Fruit fly (Drosophila melanogaster): ENCODE measurements around the gene CG34447.
A peak's percentile ranks its signal among the peaks of the same experiment; 100 is the strongest.

CG34447 gene

dm6 chr2L:2436258-2436657, 16.4 kb upstream of the CG34447 start (continued):
- TF ChIP-seq CG3032 (tag; optimal IDR thresholded peaks at IDR 0.05) (peak; percentile 34), Eip93F (GFP tag; optimal IDR thresholded peaks at IDR 0.05) (no peak), spab (GFP tag; optimal IDR thresholded peaks at IDR 0.05) (peak; percentile 39), fd59A (GFP tag; optimal IDR thresholded peaks at IDR 0.05) (peak; percentile 35), CG11762 (GFP tag; optimal IDR thresholded peaks at IDR 0.05; ENCODE audit: insufficient read depth) (no peak), eg (GFP tag; IDR thresholded peaks at IDR 0.05) (no peak), esn (GFP tag; optimal IDR thresholded peaks at IDR 0.05) (no peak), Eip75B (GFP tag; optimal IDR thresholded peaks at IDR 0.05) (peak; percentile 43), CG6276 (GFP tag; optimal IDR thresholded peaks at IDR 0.05) (no peak)

- TF ChIP-seq Eip93F (GFP tag; optimal IDR thresholded peaks at IDR 0.05): no peak
- TF ChIP-seq Eip78C (GFP tag): peak; percentile 60
- TF ChIP-seq fd59A (GFP tag; optimal IDR thresholded peaks at IDR 0.05): no peak
- no peak for TF ChIP-seq CG11762 (GFP tag; optimal IDR thresholded peaks at IDR 0.05; ENCODE audit: insufficient read depth)
- no peak for TF ChIP-seq CG6276 (GFP tag; optimal IDR thresholded peaks at IDR 0.05)
- TF ChIP-seq dsx (GFP tag; optimal IDR thresholded peaks at IDR 0.05; ENCODE audit: poor library complexity, severe bottlenecking): no peak
- TF ChIP-seq CG15336 (GFP tag; IDR thresholded peaks at IDR 0.05): peak; percentile 36; the same call in 1 of the 2 replicates
- no peak for TF ChIP-seq CG34406 (GFP tag; optimal IDR thresholded peaks at IDR 0.05)
- TF ChIP-seq eg (GFP tag; IDR thresholded peaks at IDR 0.05): peak; percentile 46; the same call in 1 of the 3 replicates
- TF ChIP-seq CG11902 (GFP tag; optimal IDR thresholded peaks at IDR 0.05): no peak
- no peak for TF ChIP-seq net (GFP tag; optimal IDR thresholded peaks at IDR 0.05)
- peak; percentile 26; the same call in 1 of the 3 replicates for TF ChIP-seq CG8119 (GFP tag; IDR thresholded peaks at IDR 0.05)
- TF ChIP-seq salr (GFP tag; optimal IDR thresholded peaks at IDR 0.05): no peak
- no peak for TF ChIP-seq lz (GFP tag; optimal IDR thresholded peaks at IDR 0.05)
- TF ChIP-seq Ets21C (GFP tag; optimal IDR thresholded peaks at IDR 0.05): no peak
- no peak for TF ChIP-seq Sox14 (GFP tag; optimal IDR thresholded peaks at IDR 0.05)
- no peak for TF ChIP-seq CG7368 (GFP tag; optimal IDR thresholded peaks at IDR 0.05)
- no peak for TF ChIP-seq Hr39 (GFP tag; optimal IDR thresholded peaks at IDR 0.05)
- no peak for TF ChIP-seq CG10631 (GFP tag; optimal IDR thresholded peaks at IDR 0.05)
- no peak for TF ChIP-seq Ets96B (tag; optimal IDR thresholded peaks at IDR 0.05)
- no peak for TF ChIP-seq CG8319 (GFP tag; optimal IDR thresholded peaks at IDR 0.05)
- peak; percentile 2 for TF ChIP-seq CG31627 (GFP tag; optimal IDR thresholded peaks at IDR 0.05)
- peak; percentile 4 for TF ChIP-seq pdm3 (GFP tag; optimal IDR thresholded peaks at IDR 0.05)
- no peak for TF ChIP-seq ss (GFP tag; optimal IDR thresholded peaks at IDR 0.05)
- no peak for TF ChIP-seq Sox102F (GFP tag; optimal IDR thresholded peaks at IDR 0.05)
- TF ChIP-seq CG11294 (GFP tag; IDR thresholded peaks at IDR 0.05): no peak
- TF ChIP-seq Hr4 (GFP tag; optimal IDR thresholded peaks at IDR 0.05): peak; percentile 51
- TF ChIP-seq Blimp-1 (GFP tag; optimal IDR thresholded peaks at IDR 0.05): no peak
- no peak for TF ChIP-seq CG3032 (tag; optimal IDR thresholded peaks at IDR 0.05)
- no peak for TF ChIP-seq Hr38 (GFP tag; optimal IDR thresholded peaks at IDR 0.05)
- TF ChIP-seq spab (GFP tag; optimal IDR thresholded peaks at IDR 0.05): no peak
- TF ChIP-seq achi (GFP tag; optimal IDR thresholded peaks at IDR 0.05): peak; percentile 3
- no peak for TF ChIP-seq vri (GFP tag; optimal IDR thresholded peaks at IDR 0.05)
- TF ChIP-seq CG10669 (GFP tag; optimal IDR thresholded peaks at IDR 0.05): peak; percentile 22
- TF ChIP-seq CG9139 (GFP tag; optimal IDR thresholded peaks at IDR 0.05): no peak
- no peak for TF ChIP-seq CG6854 (GFP tag; optimal IDR thresholded peaks at IDR 0.05)
- no peak for TF ChIP-seq Sox15 (GFP tag; optimal IDR thresholded peaks at IDR 0.05)
- no peak for TF ChIP-seq Smox (GFP tag; optimal IDR thresholded peaks at IDR 0.05)
- no peak for TF ChIP-seq cyc (GFP tag; optimal IDR thresholded peaks at IDR 0.05)
- no peak for TF ChIP-seq CG8632 (GFP tag; optimal IDR thresholded peaks at IDR 0.05)
- TF ChIP-seq CG6808 (GFP tag; optimal IDR thresholded peaks at IDR 0.05): no peak
- no peak for TF ChIP-seq svp (GFP tag)
- TF ChIP-seq CG16779 (tag; optimal IDR thresholded peaks at IDR 0.05): no peak
- no peak for TF ChIP-seq fd85E (GFP tag; optimal IDR thresholded peaks at IDR 0.05)
- TF ChIP-seq Gug (GFP tag; IDR thresholded peaks at IDR 0.05): no peak
- no peak for TF ChIP-seq fkh (GFP tag; optimal IDR thresholded peaks at IDR 0.05)
- no peak for TF ChIP-seq dac (GFP tag; optimal IDR thresholded peaks at IDR 0.05)
These were observed 14.4 kb upstream of the CG34447 start for dm6 chr2L:2434222-2434621.
